Worm (Caenorhabditis elegans) whole organism, L3 larva: ENCODE data around the gene mdf-1.
A peak's percentile ranks its signal among the peaks of the same experiment; 100 is the strongest.

ENCODE experiments used
- R02D3.7 ChIP-seq: fragments of 150-350 bp; optimal IDR thresholded peaks from 2 replicates; lab custom pipeline; 2014; ENCODE audit warnings: missing biosample characterization, missing genetic modification characterization
- ZK546.5 ChIP-seq: sonication (generic microtip); optimal IDR thresholded peaks from 2 replicates; lab custom pipeline; 2017; ENCODE audit warnings: missing biosample characterization, missing genetic modification characterization
- aly-2 ChIP-seq: fragments of 150-350 bp; optimal IDR thresholded peaks from 2 replicates; lab custom pipeline; 2014; ENCODE audit warnings: missing biosample characterization, missing genetic modification characterization
- ama-1 ChIP-seq: fragments of 150-350 bp; optimal IDR thresholded peaks from 2 replicates; lab custom pipeline; 2018
- ceh-16 ChIP-seq: sonication (generic microtip); optimal IDR thresholded peaks from 2 replicates; lab custom pipeline; 2017; ENCODE audit warnings: missing biosample characterization, missing genetic modification characterization
- ceh-28 ChIP-seq: fragments of 150-350 bp; optimal IDR thresholded peaks from 2 replicates; lab custom pipeline; 2014; ENCODE audit warnings: missing biosample characterization, missing genetic modification reagents, missing genetic modification characterization
- ceh-82 ChIP-seq: fragments of 150-350 bp; optimal IDR thresholded peaks from 2 replicates; lab custom pipeline; 2014; ENCODE audit warnings: missing biosample characterization, missing genetic modification characterization
- ceh-9 ChIP-seq: sonication (generic microtip); optimal IDR thresholded peaks from 2 replicates; lab custom pipeline; 2018; ENCODE audit warnings: missing biosample characterization, missing genetic modification characterization
- daf-12 ChIP-seq: fragments of 150-350 bp; optimal IDR thresholded peaks from 2 replicates; lab custom pipeline; 2014; ENCODE audit warnings: missing biosample characterization, missing genetic modification reagents, missing genetic modification characterization
- egl-27 ChIP-seq: sonication (generic microtip); optimal IDR thresholded peaks from 4 replicates; lab custom pipeline; 2017; ENCODE audit warnings: missing biosample characterization, missing genetic modification reagents, missing genetic modification characterization
- egl-5 ChIP-seq: fragments of 150-350 bp; optimal IDR thresholded peaks from 2 replicates; lab custom pipeline; 2017; ENCODE audit warnings: missing biosample characterization, missing genetic modification reagents, missing genetic modification characterization, inconsistent platforms
- elt-1 ChIP-seq: fragments of 150-350 bp; optimal IDR thresholded peaks from 2 replicates; lab custom pipeline; 2014; ENCODE audit warnings: missing biosample characterization, missing genetic modification characterization
- elt-2 ChIP-seq: sonication (generic microtip); optimal IDR thresholded peaks from 2 replicates; lab custom pipeline; 2016; ENCODE audit warnings: missing genetic modification reagents, mild to moderate bottlenecking, missing genetic modification characterization, missing compliant biosample characterization
- elt-3 ChIP-seq, 3 experiments: fragments of 150-350 bp in 1 of 3; sonication (generic microtip) in 2 of 3; optimal IDR thresholded peaks; 2 replicates in 2 of 3; 4 replicates in 1 of 3; lab custom pipeline; 2014 to 2017; ENCODE audit warnings: missing biosample characterization in 3 of 3, missing genetic modification characterization in 3 of 3
- eor-1 ChIP-seq, 2 experiments: fragments of 150-350 bp; optimal IDR thresholded peaks; 2 replicates each; lab custom pipeline; 2014 to 2018; ENCODE audit warnings: missing biosample characterization in 2 of 2, missing genetic modification characterization in 2 of 2
- fkh-10 ChIP-seq: sonication (generic microtip); optimal IDR thresholded peaks from 2 replicates; lab custom pipeline; 2017; ENCODE audit warnings: missing biosample characterization, missing genetic modification reagents, missing genetic modification characterization
- fkh-2 ChIP-seq: fragments of 150-350 bp; optimal IDR thresholded peaks from 2 replicates; lab custom pipeline; 2014; ENCODE audit warnings: missing biosample characterization, missing genetic modification reagents, missing genetic modification characterization
- fos-1 ChIP-seq: fragments of 150-350 bp; optimal IDR thresholded peaks from 2 replicates; lab custom pipeline; 2014; ENCODE audit warnings: missing biosample characterization, missing genetic modification characterization
- hmg-11 ChIP-seq: sonication (generic microtip); optimal IDR thresholded peaks from 2 replicates; lab custom pipeline; 2016; ENCODE audit warnings: missing genetic modification characterization, missing compliant biosample characterization
- jun-1 ChIP-seq: fragments of 150-350 bp; optimal IDR thresholded peaks from 2 replicates; lab custom pipeline; 2014; ENCODE audit warnings: missing biosample characterization, missing genetic modification reagents, missing genetic modification characterization
- lin-15B ChIP-seq: fragments of 150-350 bp; optimal IDR thresholded peaks from 2 replicates; lab custom pipeline; 2014; ENCODE audit warnings: missing biosample characterization, missing genetic modification characterization
- lsy-12 ChIP-seq: sonication (generic microtip); optimal IDR thresholded peaks from 2 replicates; lab custom pipeline; 2016; ENCODE audit warnings: mild to moderate bottlenecking, missing genetic modification characterization, missing compliant biosample characterization
- mdl-1 ChIP-seq: fragments of 150-350 bp; optimal IDR thresholded peaks from 2 replicates; lab custom pipeline; 2014; ENCODE audit warnings: missing biosample characterization, missing genetic modification characterization
- nfya-1 ChIP-seq: sonication (generic microtip); optimal IDR thresholded peaks from 2 replicates; lab custom pipeline; 2017; ENCODE audit warnings: missing genetic modification characterization, mild to moderate bottlenecking, missing compliant biosample characterization, antibody characterized with exemption, moderate library complexity; ENCODE audit not compliant: insufficient read depth
- nhr-23 ChIP-seq: fragments of 150-350 bp; optimal IDR thresholded peaks from 2 replicates; lab custom pipeline; 2014; ENCODE audit warnings: missing biosample characterization, missing genetic modification reagents, missing genetic modification characterization
- nhr-237 ChIP-seq: fragments of 150-350 bp; optimal IDR thresholded peaks from 2 replicates; lab custom pipeline; 2014; ENCODE audit warnings: missing biosample characterization, missing genetic modification characterization
- nhr-25 ChIP-seq: sonication (generic microtip); optimal IDR thresholded peaks from 2 replicates; lab custom pipeline; 2017; ENCODE audit warnings: missing biosample characterization, missing genetic modification characterization
- nhr-28 ChIP-seq: fragments of 150-350 bp; optimal IDR thresholded peaks from 2 replicates; lab custom pipeline; 2014; ENCODE audit warnings: missing biosample characterization, missing genetic modification characterization
- nhr-43 ChIP-seq: sonication (generic microtip); optimal IDR thresholded peaks from 2 replicates; lab custom pipeline; 2016; ENCODE audit warnings: mild to moderate bottlenecking, missing genetic modification characterization, missing compliant biosample characterization; ENCODE audit not compliant: poor library complexity, severe bottlenecking
- nhr-67 ChIP-seq: fragments of 150-350 bp; optimal IDR thresholded peaks from 2 replicates; lab custom pipeline; 2014; ENCODE audit warnings: missing biosample characterization, missing genetic modification characterization
- nhr-76 ChIP-seq: fragments of 150-350 bp; sonication (generic microtip); optimal IDR thresholded peaks from 5 replicates; lab custom pipeline; 2014; ENCODE audit warnings: missing biosample characterization, missing genetic modification characterization
- nhr-77 ChIP-seq: fragments of 150-350 bp; optimal IDR thresholded peaks from 2 replicates; lab custom pipeline; 2014; ENCODE audit warnings: missing biosample characterization, missing genetic modification characterization
- pha-4 ChIP-seq: fragments of 150-350 bp; optimal IDR thresholded peaks from 2 replicates; lab custom pipeline; 2014; ENCODE audit warnings: missing biosample characterization, missing genetic modification reagents, missing genetic modification characterization
- pqm-1 ChIP-seq: fragments of 150-350 bp; optimal IDR thresholded peaks from 2 replicates; lab custom pipeline; 2017; ENCODE audit warnings: missing biosample characterization, missing genetic modification characterization, inconsistent platforms
- sea-2 ChIP-seq: fragments of 150-350 bp; sonication (generic microtip); optimal IDR thresholded peaks from 4 replicates; lab custom pipeline; 2014; ENCODE audit warnings: missing biosample characterization, missing genetic modification reagents, missing genetic modification characterization
- snpc-4 ChIP-seq: fragments of 150-350 bp; optimal IDR thresholded peaks from 2 replicates; lab custom pipeline; 2014; ENCODE audit warnings: missing biosample characterization, missing genetic modification characterization
- tbx-2 ChIP-seq: sonication (generic microtip); optimal IDR thresholded peaks from 2 replicates; lab custom pipeline; 2016; ENCODE audit warnings: mild to moderate bottlenecking, missing genetic modification characterization, missing compliant biosample characterization
- unc-39 ChIP-seq: sonication (generic microtip); optimal IDR thresholded peaks from 4 replicates; lab custom pipeline; 2017; ENCODE audit warnings: missing biosample characterization, missing genetic modification characterization
- zag-1 ChIP-seq: fragments of 150-350 bp; optimal IDR thresholded peaks from 2 replicates; lab custom pipeline; 2014; ENCODE audit warnings: missing biosample characterization, missing genetic modification characterization
- ztf-11 ChIP-seq: fragments of 150-350 bp; optimal IDR thresholded peaks from 2 replicates; lab custom pipeline; 2014; ENCODE audit warnings: missing biosample characterization, missing genetic modification characterization
- ztf-4 ChIP-seq: fragments of 150-350 bp; optimal IDR thresholded peaks from 2 replicates; lab custom pipeline; 2014; ENCODE audit warnings: missing biosample characterization, missing genetic modification characterization

Gene mdf-1

ce11 chrV:9509597-9509996, 34.4 kb downstream of the mdf-1 start:
- TF ChIP-seq pqm-1 (tag; lab: Kevin White, UChicago) (no peak), egl-5 (no peak), sea-2 (no peak), ceh-82 (tag; lab: Kevin White, UChicago) (no peak), ceh-16 (tag; lab: Kevin White, UChicago) (no peak), elt-3 (tag; optimal IDR thresholded peaks at IDR 0.05; lab: Kevin White, UChicago) (no peak), fos-1 (no peak), nfya-1 (tag; lab: Kevin White, UChicago) (no peak), R02D3.7 (tag; lab: Kevin White, UChicago) (no peak), nhr-76 (tag; lab: Kevin White, UChicago) (no peak), elt-1 (tag; lab: Kevin White, UChicago) (no peak), unc-39 (tag; lab: Kevin White, UChicago) (no peak), ceh-9 (no peak), nhr-67 (tag; lab: Kevin White, UChicago) (no peak), elt-2 (tag; lab: Kevin White, UChicago) (no peak), ZK546.5 (tag; lab: Kevin White, UChicago) (no peak), nhr-77 (no peak), ama-1 (no peak), ztf-4 (tag; lab: Kevin White, UChicago) (no peak), zag-1 (tag; lab: Kevin White, UChicago) (no peak)

ce11 chrV:9507742-9508141, 36.3 kb downstream of the mdf-1 start, which contains the start of gene acs-14:
Gene acs-14, plus strand, starts transcription at chrV:9508132.
- TF ChIP-seq lin-15B (tag; lab: Kevin White, UChicago) (no peak), elt-2 (tag; lab: Kevin White, UChicago) (peak; percentile 67), ceh-28 (tag; lab: Kevin White, UChicago) (no peak), daf-12 (tag; lab: Kevin White, UChicago) (no peak), pha-4 (tag; lab: Kevin White, UChicago) (peak; percentile 1), mdl-1 (tag; lab: Kevin White, UChicago) (no peak)

ce11 chrV:9506931-9507330, 37.1 kb downstream of the mdf-1 start:
- no peak for TF ChIP-seq ceh-16 (tag; lab: Kevin White, UChicago)
- TF ChIP-seq elt-3 (tag; optimal IDR thresholded peaks at IDR 0.05; lab: Kevin White, UChicago) = no peak
- TF ChIP-seq nhr-237 = no peak
- no peak for TF ChIP-seq R02D3.7 (tag; lab: Kevin White, UChicago)
- TF ChIP-seq pqm-1 (tag; lab: Kevin White, UChicago) = peak; percentile 80
- TF ChIP-seq elt-2 (tag; lab: Kevin White, UChicago) = peak; percentile 82

ce11 chrV:9504474-9504960, 39.5 kb downstream of the mdf-1 start, which contains the start of gene haao-1:
Gene haao-1, plus strand, starts transcription at chrV:9504910.
- TF ChIP-seq unc-39 (tag; lab: Kevin White, UChicago) (no peak), nhr-23 (tag; lab: Kevin White, UChicago) (peak; percentile 41), nhr-25 (tag; lab: Kevin White, UChicago) (peak; percentile 49)
- TF ChIP-seq, all 47 proteins: peak for 2

- TF ChIP-seq ztf-11 (tag; lab: Kevin White, UChicago) = no peak
- TF ChIP-seq nhr-76 (tag; lab: Kevin White, UChicago) = no peak
- TF ChIP-seq zag-1 (tag; lab: Kevin White, UChicago) = no peak
- peak; percentile 51 for TF ChIP-seq ama-1
- peak; percentile 52 for TF ChIP-seq elt-2 (tag; lab: Kevin White, UChicago)
- no peak for TF ChIP-seq eor-1 (tag; optimal IDR thresholded peaks at IDR 0.05; lab: Kevin White, UChicago)
- TF ChIP-seq egl-5 = peak; percentile 26
- TF ChIP-seq ceh-28 (tag; lab: Kevin White, UChicago) = no peak
- peak; percentile 22 for TF ChIP-seq nhr-23 (tag; lab: Kevin White, UChicago)
- no peak for TF ChIP-seq fkh-10 (GFP tag; lab: Kevin White, UChicago)
- TF ChIP-seq ceh-16 (tag; lab: Kevin White, UChicago) = no peak
- peak; percentile 40 for TF ChIP-seq nfya-1 (tag; lab: Kevin White, UChicago)
- TF ChIP-seq egl-27 (tag; lab: Kevin White, UChicago) = no peak
- peak; percentile 50 for TF ChIP-seq nhr-25 (tag; lab: Kevin White, UChicago)
- peak; percentile 90 for TF ChIP-seq hmg-11 (tag; lab: Kevin White, UChicago)
- peak; percentile 17 for TF ChIP-seq jun-1
- TF ChIP-seq tbx-2 (tag; lab: Kevin White, UChicago) = peak; percentile 48
- peak; percentile 33 for TF ChIP-seq elt-1 (tag; lab: Kevin White, UChicago)
- no peak for TF ChIP-seq mdl-1 (tag; lab: Kevin White, UChicago)
- peak; percentile 38 for TF ChIP-seq lin-15B (tag; lab: Kevin White, UChicago)
- TF ChIP-seq nhr-43 = peak; percentile 77
- peak; percentile 42 for TF ChIP-seq lsy-12 (tag; lab: Kevin White, UChicago)
- TF ChIP-seq fkh-2 (tag; lab: Kevin White, UChicago) = no peak
- peak; percentile 95 for TF ChIP-seq snpc-4 (tag; lab: Kevin White, UChicago)
- no peak for TF ChIP-seq fos-1
- TF ChIP-seq aly-2 (tag; lab: Kevin White, UChicago) = no peak
- TF ChIP-seq nhr-67 (tag; lab: Kevin White, UChicago) = no peak
- peak; percentile 17 for TF ChIP-seq pqm-1 (tag; lab: Kevin White, UChicago)
- no peak for TF ChIP-seq pha-4 (tag; lab: Kevin White, UChicago)
- TF ChIP-seq nhr-28 (tag; lab: Kevin White, UChicago) = no peak
Measured at ce11 chrV:9503152-9503817, 40.7 kb downstream of the mdf-1 start.
